Fruit fly (Drosophila melanogaster) whole organism, embryonic: Measurements from ENCODE around the gene CG17732.

Experiments used
- Antp ChIP-seq: fragments of 200-800 bp; sonication (Bioruptor generic); optimal IDR thresholded peaks from 3 replicates; lab custom pipeline; 2016; ENCODE audit warnings: missing biosample characterization, missing genetic modification characterization
- CG11093 ChIP-seq: fragments of 200-800 bp; sonication (Bioruptor generic); IDR thresholded peaks from 3 replicates; pipeline ENCODE4 v1.3.6; 2022; ENCODE audit warnings: missing biosample characterization, missing genetic modification characterization
- CG1647 ChIP-seq: fragments of 200-800 bp; sonication (Bioruptor generic); optimal IDR thresholded peaks from 3 replicates; lab custom pipeline; 2016; ENCODE audit warnings: missing biosample characterization, missing genetic modification characterization
- CG17568 ChIP-seq: fragments of 200-800 bp; sonication (Bioruptor generic); optimal IDR thresholded peaks from 2 replicates; lab custom pipeline; 2018; ENCODE audit warnings: missing biosample characterization, mild to moderate bottlenecking, missing genetic modification characterization, moderate library complexity
- CG1832 ChIP-seq: fragments of 200-800 bp; sonication (Bioruptor generic); optimal IDR thresholded peaks from 2 replicates; lab custom pipeline; 2017; ENCODE audit warnings: missing biosample characterization, mild to moderate bottlenecking, missing genetic modification characterization, inconsistent platforms
- CG3163 ChIP-seq: fragments of 200-800 bp; sonication (Bioruptor generic); optimal IDR thresholded peaks from 3 replicates; lab custom pipeline; 2016; ENCODE audit warnings: missing biosample characterization, missing genetic modification characterization
- cato ChIP-seq: fragments of 200-800 bp; sonication (Bioruptor generic); optimal IDR thresholded peaks from 2 replicates; lab custom pipeline; 2016; ENCODE audit warnings: missing biosample characterization, missing genetic modification characterization, borderline replicate concordance
- ham ChIP-seq: fragments of 200-800 bp; sonication (Bioruptor generic); IDR thresholded peaks from 2 replicates; pipeline ENCODE4 v1.3.6; 2022; ENCODE audit warnings: missing biosample characterization, missing genetic modification characterization
- ranshi ChIP-seq: fragments of 200-800 bp; sonication (Bioruptor generic); IDR thresholded peaks from 2 replicates; pipeline ENCODE4 v1.3.6; 2022; ENCODE audit warnings: missing biosample characterization, missing genetic modification characterization

DNA sequence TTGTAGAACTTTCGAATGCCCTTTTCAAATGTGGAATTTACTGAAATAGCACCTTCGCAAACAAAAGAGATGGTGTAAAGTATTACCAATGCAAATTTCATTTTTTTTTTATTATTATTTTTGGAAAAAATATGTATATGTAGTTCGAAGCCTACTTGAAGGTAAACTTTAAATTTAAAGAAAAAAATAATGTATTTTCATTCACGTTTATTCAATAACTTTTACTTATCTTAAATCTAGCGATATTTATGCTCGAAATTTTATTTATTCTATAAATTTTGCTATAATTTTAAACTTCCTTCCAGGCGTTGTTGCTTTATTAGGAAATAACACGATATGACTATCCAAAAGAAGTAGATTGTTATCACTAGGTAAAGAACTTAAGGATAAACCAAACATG, 28.8 kb upstream of the CG17732 start, which contains the start of gene CG33710:
- TF ChIP-seq Antp (no peak), CG17568 (GFP tag; lab: Kevin White, UChicago) (no peak), CG1647 (GFP tag; lab: Kevin White, UChicago) (no peak), cato (no peak), ham (GFP tag; lab: Robert Waterston, UW) (no peak), CG1832 (GFP tag; lab: Kevin White, UChicago) (no peak), CG3163 (GFP tag; lab: Kevin White, UChicago) (no peak), CG11093 (no peak), ranshi (no peak)
